Worm (Caenorhabditis elegans): ENCODE measurements around the gene miro-1.

The miro-1 gene

DNA sequence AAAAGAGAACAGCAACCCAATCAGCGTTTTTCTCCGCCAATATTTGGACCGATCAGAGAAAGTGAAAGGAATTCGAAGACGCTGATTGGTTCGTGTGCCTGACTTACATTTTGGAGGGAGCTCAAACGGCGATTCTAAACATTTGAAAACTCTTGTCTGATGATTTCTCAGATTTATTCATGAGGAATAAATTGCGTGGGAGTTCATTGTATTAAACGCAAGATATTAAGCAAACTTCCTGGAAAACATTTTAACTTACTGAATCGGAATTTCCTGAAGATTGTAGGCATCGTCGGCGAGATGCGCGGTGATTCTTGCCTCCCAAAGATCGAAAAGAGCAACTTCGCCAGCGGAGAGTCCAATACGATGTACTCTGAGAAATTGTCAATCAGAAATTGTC lies 9.0 kb upstream of the miro-1 start, which contains the start of gene K08F11.1:
K08F11.1 (plus strand) TSS at position 301 of the 400 bp plus-strand sequence.
- no peak for TF ChIP-seq lin-11 (tag; optimal IDR thresholded peaks at IDR 0.05)
- no peak for TF ChIP-seq blmp-1 (tag; optimal IDR thresholded peaks at IDR 0.05; ENCODE audit: insufficient read depth)
- TF ChIP-seq R02D3.7 (tag; optimal IDR thresholded peaks at IDR 0.05): no peak
- TF ChIP-seq mbf-1 (tag; optimal IDR thresholded peaks at IDR 0.05): no peak
- TF ChIP-seq mdl-1 (tag; optimal IDR thresholded peaks at IDR 0.05): no peak
- no peak for TF ChIP-seq Y55F3AM.14 (GFP tag; optimal IDR thresholded peaks at IDR 0.05)
- no peak for TF ChIP-seq lsy-2 (tag; optimal IDR thresholded peaks at IDR 0.05)
- no peak for TF ChIP-seq sma-3 (GFP tag; optimal IDR thresholded peaks at IDR 0.05)
- no peak for TF ChIP-seq nhr-25 (tag; optimal IDR thresholded peaks at IDR 0.05)
- no peak for TF ChIP-seq crh-2 (tag; optimal IDR thresholded peaks at IDR 0.05)
- TF ChIP-seq nhr-6 (tag; optimal IDR thresholded peaks at IDR 0.05): no peak
- TF ChIP-seq lin-13 (GFP tag; optimal IDR thresholded peaks at IDR 0.05): no peak
- TF ChIP-seq nhr-129 (tag; optimal IDR thresholded peaks at IDR 0.05): no peak
- no peak for TF ChIP-seq sma-9 (GFP tag; optimal IDR thresholded peaks at IDR 0.05)
- no peak for TF ChIP-seq sma-9 (tag; optimal IDR thresholded peaks at IDR 0.05)
- TF ChIP-seq zag-1 (tag; optimal IDR thresholded peaks at IDR 0.05): no peak

DNA sequence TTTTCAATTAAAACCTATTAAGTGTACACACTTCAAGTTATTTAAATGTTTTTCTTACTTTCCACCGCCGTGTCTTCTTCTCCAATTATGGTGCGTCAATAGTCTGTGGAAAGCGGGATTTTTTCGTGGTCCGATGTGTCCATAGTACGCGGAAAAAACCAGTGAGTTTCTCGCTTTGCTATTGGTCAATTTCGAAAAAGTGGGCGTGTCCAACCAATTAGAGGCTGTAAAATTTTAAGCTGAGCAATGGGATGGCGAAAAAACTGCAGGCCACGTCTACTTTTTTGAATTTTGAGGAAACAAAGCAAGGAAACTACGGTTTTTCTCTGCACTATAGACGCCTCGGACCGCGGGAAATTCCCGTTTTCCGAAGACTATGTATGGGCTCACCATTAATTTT lies 8.1 kb upstream of the miro-1 start:
- TF ChIP-seq skn-1 (tag; optimal IDR thresholded peaks at IDR 0.05) (no peak), nhr-21 (tag; optimal IDR thresholded peaks at IDR 0.05) (no peak), Y55F3AM.14 (GFP tag; optimal IDR thresholded peaks at IDR 0.05) (no peak), lin-13 (GFP tag; optimal IDR thresholded peaks at IDR 0.05) (no peak), nhr-25 (tag; optimal IDR thresholded peaks at IDR 0.05) (no peak), ztf-11 (tag; optimal IDR thresholded peaks at IDR 0.05) (no peak), ztf-1 (GFP tag; conservative IDR thresholded peaks at IDR 0.05) (no peak), lin-11 (tag; optimal IDR thresholded peaks at IDR 0.05) (no peak), nhr-12 (tag; optimal IDR thresholded peaks at IDR 0.05) (no peak), nhr-10 (tag; optimal IDR thresholded peaks at IDR 0.05) (no peak), unc-55 (GFP tag; optimal IDR thresholded peaks at IDR 0.05) (no peak), lin-39 (tag; optimal IDR thresholded peaks at IDR 0.05) (no peak), ZK546.5 (tag; optimal IDR thresholded peaks at IDR 0.05) (no peak)

DNA sequence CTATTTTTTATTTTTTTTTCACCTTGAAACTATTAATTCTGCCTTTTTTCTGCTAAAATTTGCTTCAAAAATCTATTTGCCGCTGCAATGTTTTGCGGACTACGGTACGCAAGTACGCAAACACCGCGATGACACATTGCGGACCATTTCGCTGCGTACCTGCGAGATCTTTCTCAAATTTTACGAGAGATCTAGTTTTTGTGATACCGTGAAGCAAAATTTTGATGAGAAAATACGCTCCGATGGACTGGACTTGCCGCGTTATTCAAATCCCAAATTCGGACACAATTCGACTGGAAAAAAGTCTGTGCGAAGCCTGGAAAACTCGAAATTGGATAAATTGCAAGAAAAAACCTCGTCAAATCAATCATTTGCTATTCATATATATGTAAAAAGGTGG lies 4.9 kb upstream of the miro-1 start:
- TF ChIP-seq unc-55 (GFP tag; optimal IDR thresholded peaks at IDR 0.05) (peak; percentile 2), lsy-2 (tag; optimal IDR thresholded peaks at IDR 0.05) (peak; percentile 77 to 85), F13H6.1 (tag; optimal IDR thresholded peaks at IDR 0.05) (peak; percentile 14), C34F6.9 (tag; optimal IDR thresholded peaks at IDR 0.05) (peak; percentile 8), sma-3 (GFP tag; optimal IDR thresholded peaks at IDR 0.05) (peak; percentile 22), gmeb-1 (tag; optimal IDR thresholded peaks at IDR 0.05) (peak; percentile 17)

DNA sequence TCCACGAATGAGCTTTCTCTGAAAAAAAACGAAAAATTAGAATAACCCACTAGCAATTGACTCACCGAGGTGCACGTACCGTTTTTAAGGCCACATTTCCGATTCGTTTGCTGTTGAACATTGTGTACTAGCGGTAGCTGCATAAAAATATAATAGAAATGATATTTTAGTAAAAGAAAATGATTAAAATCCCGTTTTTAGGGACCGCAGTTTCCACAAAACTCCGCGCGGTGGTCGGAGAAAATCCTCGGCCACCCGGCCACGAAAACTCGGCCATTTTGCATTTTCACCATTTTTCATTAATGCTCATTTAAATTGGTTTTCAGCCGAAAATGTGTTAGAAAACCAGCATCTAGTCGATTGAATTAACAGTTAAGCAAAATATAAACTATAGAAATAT lies 3.2 kb downstream of the miro-1 start, which contains the start of gene yars-2:
yars-2 (minus strand) TSS at position 249 of the 400 bp plus-strand sequence.
- no peak for TF ChIP-seq fos-1 (tag; optimal IDR thresholded peaks at IDR 0.05)
- TF ChIP-seq nhr-11 (tag; optimal IDR thresholded peaks at IDR 0.05): no peak
- TF ChIP-seq dmd-4 (tag; optimal IDR thresholded peaks at IDR 0.05): no peak
- no peak for TF ChIP-seq nhr-23 (tag; optimal IDR thresholded peaks at IDR 0.05)
- no peak for TF ChIP-seq R02D3.7 (tag; optimal IDR thresholded peaks at IDR 0.05)
- TF ChIP-seq lin-39 (tag; optimal IDR thresholded peaks at IDR 0.05): no peak
- TF ChIP-seq lsy-2 (tag; optimal IDR thresholded peaks at IDR 0.05): peak in 1 of 2 experiments; percentile 32
- peak; percentile 0 for TF ChIP-seq C34F6.9 (tag; optimal IDR thresholded peaks at IDR 0.05)
- peak; percentile 29 for TF ChIP-seq sma-3 (GFP tag; optimal IDR thresholded peaks at IDR 0.05)
- peak; percentile 5 for TF ChIP-seq unc-55 (GFP tag; optimal IDR thresholded peaks at IDR 0.05)
- no peak for TF ChIP-seq sem-4 (tag; optimal IDR thresholded peaks at IDR 0.05)
- TF ChIP-seq elt-1 (tag; optimal IDR thresholded peaks at IDR 0.05): no peak
- no peak for TF ChIP-seq lin-13 (GFP tag; optimal IDR thresholded peaks at IDR 0.05)

DNA sequence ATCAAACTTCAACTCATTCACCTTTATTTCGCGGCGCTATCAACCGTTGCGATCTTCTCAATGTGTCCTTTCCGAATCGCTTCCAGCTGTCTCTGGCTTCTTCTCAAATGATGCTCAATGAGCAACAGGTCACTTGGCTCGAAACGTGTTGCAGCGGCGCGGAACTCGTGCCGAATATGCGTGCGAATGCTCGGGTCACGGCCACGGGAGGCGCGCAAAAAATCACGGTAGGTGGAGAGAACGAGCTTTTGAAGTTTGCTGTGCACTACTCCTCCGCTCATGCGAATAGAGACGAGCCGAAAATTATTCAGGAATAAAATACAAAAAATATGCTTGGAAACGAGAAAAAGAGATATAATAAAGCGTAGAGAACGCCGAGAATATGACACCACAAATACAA lies 5.1 kb downstream of the miro-1 start, which contains the start of gene cif-1:
cif-1 (minus strand) TSS at position 297 of the 400 bp plus-strand sequence.
- TF ChIP-seq sem-4 (tag; optimal IDR thresholded peaks at IDR 0.05) (no peak), lin-11 (tag; optimal IDR thresholded peaks at IDR 0.05) (no peak), ceh-16 (tag; optimal IDR thresholded peaks at IDR 0.05) (no peak), nhr-12 (tag; optimal IDR thresholded peaks at IDR 0.05) (no peak)

Data from whole organism, L2 larva.